Fruit fly (Drosophila melanogaster) S2 (cell line): ENCODE results near the gene Nelf-A.

Experiments
- CG8478 ChIP-seq: fragments of >200 bp; optimal IDR thresholded peaks from 2 replicates; lab custom pipeline; 2018
- CTCF ChIP-seq, 2 experiments: fragments of >200 bp; optimal IDR thresholded peaks; 2 replicates each; lab custom pipeline; 2018

Nelf-A gene

DNA sequence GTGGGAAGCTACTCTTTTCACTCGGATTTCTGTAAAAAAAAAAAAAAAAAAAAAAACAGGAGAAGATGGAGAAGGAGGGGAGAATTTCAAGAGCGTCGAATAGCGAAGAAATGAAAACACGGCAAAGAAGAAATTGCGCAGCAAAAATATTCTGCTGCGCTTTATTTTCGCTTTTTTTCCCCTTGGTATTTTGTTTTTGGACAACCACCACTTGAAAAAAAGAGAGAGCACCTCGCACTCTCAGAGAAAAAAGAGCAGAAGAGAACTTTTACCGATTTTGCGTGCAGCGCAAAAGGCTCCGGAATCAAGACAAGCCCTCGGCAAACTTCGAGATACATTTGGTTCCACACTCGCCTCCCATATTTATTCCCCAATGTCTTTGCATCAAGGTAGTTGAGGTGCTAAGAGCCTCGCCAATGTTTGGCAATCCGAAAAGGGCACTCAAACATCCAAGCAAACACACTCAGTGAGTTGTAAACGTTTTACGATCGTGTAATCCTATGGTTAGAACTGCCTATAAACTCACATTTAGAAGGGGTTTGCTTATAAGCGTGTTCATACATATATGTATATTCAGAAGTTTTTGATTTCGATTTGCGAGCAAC is 32.6 kb upstream of the Nelf-A start:
- no peak for TF ChIP-seq CTCF (optimal IDR thresholded peaks at IDR 0.05; lab: Kevin White, UChicago)
- no peak for TF ChIP-seq CG8478

DNA sequence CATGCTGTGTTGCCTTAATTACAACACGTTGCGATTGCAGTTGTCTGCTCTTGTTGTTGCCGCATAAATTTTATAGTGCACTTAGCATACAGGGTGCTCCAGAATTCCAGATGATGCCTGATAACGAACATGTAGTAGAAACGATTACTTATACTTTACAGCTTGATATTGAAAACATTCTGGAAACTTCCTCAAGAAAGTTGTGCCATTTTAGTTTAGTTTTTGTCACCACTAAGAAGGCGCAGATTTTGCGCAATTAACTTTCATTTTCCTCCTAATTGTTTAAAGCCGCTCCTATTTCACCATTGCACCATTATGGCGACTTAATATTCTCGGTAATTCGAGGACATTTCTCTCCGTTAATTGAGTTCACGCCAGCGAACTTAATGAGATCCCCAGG is 31.2 kb upstream of the Nelf-A start:
- TF ChIP-seq CTCF (optimal IDR thresholded peaks at IDR 0.05; lab: Kevin White, UChicago), result no peak
- no peak for TF ChIP-seq CG8478

DNA sequence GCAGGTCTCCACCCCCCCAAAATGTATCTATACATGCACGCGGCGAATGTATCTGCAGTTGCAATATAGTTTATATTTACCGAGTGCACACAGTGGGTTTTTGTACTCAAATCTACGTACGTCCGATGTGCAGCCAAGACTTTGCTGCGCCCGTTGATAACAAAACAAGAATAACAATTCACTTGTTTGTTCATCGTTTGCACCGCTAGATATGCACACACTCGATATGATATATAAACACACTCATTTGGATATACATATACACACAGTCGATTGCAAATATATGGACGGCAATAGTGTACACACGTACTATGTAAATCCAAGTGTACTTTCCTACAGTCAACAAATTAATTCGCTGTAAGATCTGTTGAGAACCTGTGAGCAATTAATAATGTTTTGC is 29.8 kb upstream of the Nelf-A start:
- TF ChIP-seq CG8478 (no peak), CTCF (optimal IDR thresholded peaks at IDR 0.05; lab: Kevin White, UChicago) (no peak)

DNA sequence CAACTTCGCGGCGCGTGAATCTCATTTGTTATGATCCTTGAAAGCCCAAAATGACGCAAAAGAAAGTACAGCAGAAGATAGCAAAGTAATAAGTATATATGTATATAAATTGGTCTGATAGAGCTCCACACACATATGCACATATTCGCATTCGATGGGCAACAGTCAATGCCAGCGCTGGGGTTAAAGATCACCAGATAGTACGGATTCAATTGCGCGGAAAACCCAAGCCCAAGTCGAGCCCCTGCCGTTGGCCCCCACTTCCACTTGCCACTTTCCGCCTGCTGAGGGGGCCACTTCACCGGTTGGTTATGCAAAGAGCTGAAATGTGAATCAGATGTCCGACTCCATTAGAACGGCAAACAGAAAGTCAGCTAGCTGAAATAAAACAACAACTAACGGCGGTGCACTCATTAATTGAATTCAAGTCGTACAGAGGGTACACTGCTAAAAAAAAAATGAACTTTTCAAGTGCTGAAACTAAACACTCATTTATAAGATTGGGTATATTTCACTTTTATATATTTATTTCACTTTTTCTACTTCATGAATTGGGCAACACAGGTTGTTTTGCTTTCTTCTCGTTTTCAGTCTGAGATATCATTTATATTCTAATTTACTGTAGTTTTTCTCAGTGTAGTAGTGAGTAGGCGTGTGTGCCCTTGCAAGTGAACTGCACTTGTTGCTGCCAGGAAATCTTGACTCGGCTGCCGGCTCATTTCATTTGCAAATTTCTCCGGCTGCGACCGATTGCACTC is 28.1 kb upstream of the Nelf-A start:
- no peak for TF ChIP-seq CG8478
- no peak for TF ChIP-seq CTCF (optimal IDR thresholded peaks at IDR 0.05; lab: Kevin White, UChicago)

DNA sequence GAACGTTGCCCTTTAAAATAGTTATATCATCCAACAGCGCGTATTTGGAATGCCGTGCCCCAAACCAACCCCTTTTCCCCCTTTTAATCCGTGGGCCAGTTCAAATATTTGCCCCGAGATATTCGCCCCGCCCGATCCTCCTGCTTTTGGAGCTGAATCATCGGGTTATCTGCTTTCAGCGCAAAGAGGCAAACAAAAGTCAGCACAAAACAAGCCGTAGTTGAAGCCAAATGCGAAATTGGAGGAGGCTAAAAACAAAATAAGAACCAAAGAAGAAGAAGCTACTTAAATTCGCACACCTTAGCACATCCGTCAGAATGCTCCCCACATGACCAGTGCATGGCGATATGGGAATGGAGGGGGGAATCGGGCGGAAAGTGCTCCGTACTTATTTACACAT is 25.9 kb upstream of the Nelf-A start:
- TF ChIP-seq CTCF (optimal IDR thresholded peaks at IDR 0.05; lab: Kevin White, UChicago), result no peak
- TF ChIP-seq CG8478, result no peak

DNA sequence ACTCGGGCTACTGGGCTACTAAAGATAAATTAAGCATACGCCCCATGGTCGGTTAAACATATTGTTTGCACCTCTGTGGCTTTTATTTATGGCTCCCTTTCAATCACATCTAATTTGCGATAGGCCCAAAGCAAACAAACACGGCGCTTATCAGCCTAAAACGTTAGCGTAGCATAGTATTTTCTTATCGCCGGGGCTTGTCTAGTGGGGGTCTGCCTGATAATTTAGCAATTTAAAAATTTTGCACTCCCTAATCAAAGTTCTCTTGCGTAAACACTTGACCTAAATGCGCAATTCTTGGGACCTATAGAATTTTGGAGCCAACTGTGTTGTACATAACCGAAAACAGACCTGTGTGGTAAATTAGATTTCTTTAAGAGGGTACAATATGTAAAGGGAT is 25.4 kb upstream of the Nelf-A start:
- TF ChIP-seq CTCF (optimal IDR thresholded peaks at IDR 0.05; lab: Kevin White, UChicago) (no peak), CG8478 (no peak)

DNA sequence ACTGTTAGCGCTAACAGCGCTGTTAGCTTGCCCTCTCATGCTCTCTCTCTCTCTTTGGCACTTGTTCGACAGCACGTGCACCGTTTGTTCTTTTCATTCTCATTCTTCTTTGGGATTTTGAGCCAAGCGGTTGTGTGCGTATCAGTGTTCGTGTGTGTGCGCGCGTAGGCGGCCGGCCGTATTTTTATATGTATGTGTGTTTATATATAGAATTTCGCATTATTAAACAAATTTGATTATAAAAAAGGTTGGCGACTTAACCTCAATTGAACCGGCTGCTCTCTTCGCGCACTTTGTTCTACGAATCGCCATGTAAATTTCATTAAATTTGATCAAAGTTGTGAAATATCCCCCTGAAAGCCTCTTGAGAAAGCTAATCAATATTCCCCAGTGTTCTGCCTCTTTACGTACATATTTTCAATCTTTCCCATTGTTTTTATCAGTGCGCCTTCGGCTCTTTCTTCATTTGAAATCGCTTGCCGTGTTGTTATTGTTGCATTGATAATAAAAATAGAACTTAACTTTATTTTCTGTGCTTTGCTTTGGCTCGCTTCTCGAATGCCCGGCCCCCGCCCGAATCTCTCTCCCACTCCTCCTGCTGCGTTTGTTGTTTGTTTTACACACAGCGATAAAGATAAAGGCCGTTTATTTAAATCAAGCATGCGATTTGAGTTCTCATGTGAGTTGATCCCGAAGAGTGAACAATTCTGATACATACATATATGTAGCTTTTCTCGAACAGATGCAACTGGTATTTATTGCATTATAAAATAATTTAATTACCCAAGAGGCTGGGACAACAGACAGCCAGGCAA is 24.2 kb upstream of the Nelf-A start:
- TF ChIP-seq CTCF (optimal IDR thresholded peaks at IDR 0.05; lab: Kevin White, UChicago) (no peak), CG8478 (no peak)

DNA sequence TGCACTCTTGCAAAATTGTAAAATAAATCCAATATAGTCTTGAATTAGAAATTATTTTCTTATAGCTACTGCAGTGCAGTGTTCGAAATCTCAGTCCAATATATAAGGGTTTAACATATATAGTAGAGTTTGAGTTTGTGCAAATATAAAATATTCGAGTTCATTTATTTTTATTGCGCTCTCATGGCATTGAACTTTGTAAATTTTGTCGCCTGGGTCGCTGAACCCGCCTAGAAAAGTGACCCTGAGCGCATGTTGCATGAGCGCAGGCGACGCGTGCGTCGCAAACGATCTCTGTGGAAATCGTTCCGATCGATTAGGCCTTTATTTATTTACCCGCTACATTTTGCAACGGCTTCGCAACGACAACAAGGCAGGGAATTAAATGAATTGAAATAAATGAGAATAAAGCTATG is 23.5 kb upstream of the Nelf-A start:
- no peak for TF ChIP-seq CG8478
- TF ChIP-seq CTCF (optimal IDR thresholded peaks at IDR 0.05; lab: Kevin White, UChicago), result no peak

DNA sequence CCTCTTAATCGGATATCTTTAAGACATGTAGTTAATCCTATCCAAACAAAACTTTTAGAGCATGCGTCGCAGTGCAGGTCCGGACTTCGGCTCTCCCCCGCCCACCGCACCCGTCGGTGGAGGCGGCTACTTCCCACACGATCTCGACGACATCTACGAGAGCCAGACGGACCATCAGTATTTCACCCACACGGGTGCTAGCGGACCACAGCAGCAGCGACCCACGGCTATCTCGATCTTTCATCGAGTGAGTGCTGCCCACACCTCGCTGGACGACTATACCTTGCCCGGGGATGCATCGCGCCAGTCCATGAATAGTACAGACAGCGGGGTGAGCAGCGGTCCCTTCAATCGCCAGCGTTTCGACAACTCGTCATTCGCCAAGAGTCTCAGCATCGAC is 21.9 kb upstream of the Nelf-A start:
- TF ChIP-seq CTCF (optimal IDR thresholded peaks at IDR 0.05; lab: Kevin White, UChicago) (no peak), CG8478 (no peak)

DNA sequence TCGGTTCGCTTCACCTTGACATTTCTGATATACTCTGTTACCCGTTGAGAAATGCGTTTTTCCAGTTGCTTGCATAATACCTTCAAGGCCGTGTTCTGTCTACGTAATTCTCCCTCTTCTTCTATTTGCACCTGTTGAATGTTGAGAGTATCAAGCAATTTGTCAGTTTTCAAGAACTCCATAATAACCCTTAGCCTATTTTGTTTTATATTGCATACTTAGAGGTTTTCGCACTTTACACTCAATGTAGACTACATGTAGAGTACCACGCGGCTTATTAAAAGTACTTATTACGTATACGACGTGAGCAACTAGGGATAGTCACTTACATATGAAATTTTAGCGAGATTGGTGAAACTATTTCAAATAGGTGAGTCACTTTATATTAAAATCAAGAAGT is 20.4 kb upstream of the Nelf-A start:
- TF ChIP-seq CTCF (optimal IDR thresholded peaks at IDR 0.05; lab: Kevin White, UChicago), result peak in 1 of 2 experiments; percentile 33
- no peak for TF ChIP-seq CG8478

DNA sequence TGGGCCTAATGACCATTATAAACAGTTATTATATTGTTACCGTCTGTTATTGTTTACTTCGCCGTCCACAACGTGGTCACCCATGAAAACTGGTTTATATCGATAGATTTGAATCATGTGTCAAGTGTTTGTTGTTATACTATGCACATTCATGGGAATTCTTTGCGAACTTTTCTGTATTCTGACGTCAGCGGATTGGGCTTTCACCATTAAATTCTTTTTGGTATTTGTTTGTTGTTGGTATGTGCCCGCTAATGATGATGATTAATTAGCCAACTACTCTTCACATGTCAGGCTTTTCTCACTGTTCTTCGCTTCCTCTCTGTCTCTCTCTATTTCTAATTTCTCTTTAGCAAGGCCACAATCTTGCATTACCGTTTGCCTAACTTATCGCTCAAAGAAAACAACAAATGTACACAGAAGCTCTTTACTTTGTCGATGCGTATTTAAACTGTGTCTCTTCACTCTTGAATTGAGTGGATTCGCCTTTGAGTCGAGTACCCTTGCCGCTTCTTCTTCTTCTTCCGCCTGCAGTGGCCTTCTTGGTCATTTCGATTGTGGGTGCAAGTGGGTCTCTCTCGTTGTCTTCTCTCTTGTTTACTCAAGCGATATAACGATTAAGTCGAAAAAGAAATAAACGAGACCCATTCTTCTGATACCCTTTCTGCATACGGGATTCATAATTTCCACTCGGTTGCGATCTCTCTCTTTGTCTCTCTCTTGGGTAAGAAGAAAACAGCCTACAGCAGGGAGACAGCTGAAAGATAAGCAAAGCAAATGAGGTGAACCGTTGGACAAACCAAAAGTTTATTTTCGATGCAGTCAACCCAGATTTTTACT is 19.6 kb upstream of the Nelf-A start:
- TF ChIP-seq CG8478 (no peak), CTCF (optimal IDR thresholded peaks at IDR 0.05; lab: Kevin White, UChicago) (no peak)

DNA sequence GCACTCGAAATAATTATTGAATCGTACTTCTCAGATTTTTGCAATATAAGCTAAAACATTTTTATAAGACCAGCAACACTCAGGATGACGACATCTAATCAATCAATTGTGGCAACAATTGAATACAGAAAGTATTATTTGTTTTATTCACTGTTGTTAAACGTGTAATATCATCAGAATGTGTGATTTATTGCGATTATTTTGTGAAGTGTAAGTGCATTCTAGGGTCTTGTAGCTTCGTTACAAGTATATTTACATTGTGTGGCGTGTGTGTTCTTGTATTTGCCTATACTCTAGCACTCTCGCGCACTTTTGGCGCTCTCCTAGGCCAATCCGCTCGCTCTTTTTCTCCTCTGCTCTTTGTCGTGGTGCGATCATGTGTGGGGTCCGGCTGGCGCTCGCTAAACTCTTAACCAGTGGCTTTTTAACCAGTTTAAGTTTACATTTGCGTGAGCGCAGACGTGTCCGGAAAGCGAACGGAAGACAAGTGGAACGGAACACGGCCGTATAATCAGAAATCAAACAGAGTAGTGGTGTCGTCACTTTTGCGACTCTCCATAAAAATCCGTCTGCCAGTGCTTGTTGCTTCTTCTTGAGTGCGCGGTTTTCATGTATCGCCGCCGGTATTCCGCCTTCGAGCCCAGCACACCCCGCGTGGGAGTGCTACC is 18.9 kb upstream of the Nelf-A start:
- TF ChIP-seq CG8478, result no peak
- no peak for TF ChIP-seq CTCF (optimal IDR thresholded peaks at IDR 0.05; lab: Kevin White, UChicago)

DNA sequence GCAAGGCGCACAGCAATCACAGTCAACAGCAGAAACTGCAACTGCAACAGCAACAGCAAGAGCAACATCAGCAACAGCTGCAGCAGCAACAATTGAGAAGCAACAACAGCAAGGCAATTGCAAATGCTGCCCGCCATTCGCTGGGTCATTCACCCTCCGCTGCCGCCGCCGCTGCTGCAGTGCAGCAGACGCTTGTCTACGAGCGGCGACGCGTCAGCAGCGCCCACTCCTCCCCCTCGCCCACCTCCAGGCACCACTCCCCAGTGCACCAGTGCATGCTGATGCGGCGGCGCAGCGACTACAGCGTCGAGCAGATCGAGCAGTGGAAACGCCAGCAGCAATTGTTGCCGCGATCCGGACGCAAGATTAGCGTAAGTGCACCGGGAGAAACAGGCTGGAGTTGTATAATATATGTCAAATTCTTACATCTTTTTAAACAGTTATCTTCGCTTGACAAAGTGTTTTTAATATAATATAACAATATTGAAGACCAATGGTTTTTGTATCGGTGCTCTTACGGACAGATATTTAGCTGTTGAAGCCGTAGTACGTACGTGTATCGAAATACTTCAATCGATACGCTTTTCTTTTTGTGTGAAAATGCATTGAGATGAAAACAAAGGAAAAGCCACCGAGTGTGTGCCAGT is 17.7 kb upstream of the Nelf-A start:
- TF ChIP-seq CG8478, result no peak
- TF ChIP-seq CTCF (optimal IDR thresholded peaks at IDR 0.05; lab: Kevin White, UChicago), result no peak

DNA sequence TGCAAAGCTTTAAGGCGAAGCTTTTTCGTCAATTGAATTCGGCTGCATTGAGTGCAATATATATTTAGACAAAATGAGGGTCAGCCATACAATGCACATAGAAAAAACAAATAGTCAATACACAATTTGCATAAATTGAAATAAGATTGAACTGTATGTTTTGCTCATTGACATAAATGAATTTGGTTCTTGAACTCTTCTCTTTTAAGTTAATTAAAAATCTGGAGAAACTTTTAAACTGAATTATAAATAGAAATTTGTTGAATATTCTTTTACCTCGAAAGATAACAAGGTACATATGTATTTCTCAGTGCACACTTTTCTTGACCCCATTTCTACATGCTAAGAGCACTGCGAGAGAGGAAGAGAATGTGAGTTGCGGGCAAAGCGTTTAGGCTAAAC is 17.2 kb upstream of the Nelf-A start:
- TF ChIP-seq CG8478 (no peak), CTCF (optimal IDR thresholded peaks at IDR 0.05; lab: Kevin White, UChicago) (no peak)
